Worm (Caenorhabditis elegans): Measurements from ENCODE around the gene nhr-101.
A peak's percentile ranks its signal among the peaks of the same experiment; 100 is the strongest.

The nhr-101 gene

DNA sequence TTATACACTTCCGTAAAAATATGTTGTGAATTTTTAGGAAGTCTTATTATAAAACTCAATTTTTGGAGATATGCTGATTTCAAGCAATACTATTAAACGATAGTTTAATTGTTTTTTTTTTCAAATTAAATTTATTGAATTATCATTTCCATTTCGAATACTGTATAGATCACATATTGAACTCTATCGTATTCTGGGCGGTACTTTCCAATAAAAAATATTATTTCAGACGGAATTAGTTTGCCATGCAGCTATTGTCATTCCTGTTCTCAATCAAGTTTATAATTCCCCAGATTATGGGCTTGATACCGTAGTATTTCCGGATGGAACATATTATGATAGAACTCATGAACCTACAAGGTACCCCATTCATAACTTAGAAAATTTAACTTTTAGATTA is 4.3 kb downstream of the nhr-101 start:
- TF ChIP-seq ets-4 (tag; optimal IDR thresholded peaks at IDR 0.05) (no peak), lim-6 (tag; optimal IDR thresholded peaks at IDR 0.05) (no peak), Y22D7AL.16 (tag; optimal IDR thresholded peaks at IDR 0.05) (no peak), ztf-16 (tag; optimal IDR thresholded peaks at IDR 0.05) (no peak), ceh-9 (tag; optimal IDR thresholded peaks at IDR 0.05) (no peak), syd-9 (tag; optimal IDR thresholded peaks at IDR 0.05) (no peak)

DNA sequence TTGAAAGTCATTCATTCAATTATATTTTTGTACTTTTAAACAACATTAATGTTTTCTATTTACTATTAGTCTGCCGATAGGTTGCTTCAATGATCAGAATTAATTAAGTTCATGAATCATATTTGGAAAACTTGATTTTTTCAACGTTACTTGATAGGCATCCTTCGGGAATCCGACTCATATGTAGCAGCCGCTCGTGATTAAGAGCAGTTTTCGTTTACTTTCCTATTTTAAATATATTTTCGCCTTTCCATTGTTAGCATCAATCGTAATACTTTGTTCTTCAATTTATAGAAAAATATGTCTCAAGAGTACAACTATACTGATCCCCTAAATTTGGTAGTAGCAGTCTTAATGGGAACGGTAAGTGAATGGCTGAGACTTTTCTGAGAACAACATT is 10.6 kb downstream of the nhr-101 start, which contains the start of gene srx-90:
srx-90 (plus strand) TSS at position 301 of the 400 bp plus-strand sequence.
- TF ChIP-seq C38D4.7 (GFP tag; optimal IDR thresholded peaks at IDR 0.05) (no peak), elt-4 (tag; optimal IDR thresholded peaks at IDR 0.05) (no peak), unc-55 (GFP tag; optimal IDR thresholded peaks at IDR 0.05) (no peak)

DNA sequence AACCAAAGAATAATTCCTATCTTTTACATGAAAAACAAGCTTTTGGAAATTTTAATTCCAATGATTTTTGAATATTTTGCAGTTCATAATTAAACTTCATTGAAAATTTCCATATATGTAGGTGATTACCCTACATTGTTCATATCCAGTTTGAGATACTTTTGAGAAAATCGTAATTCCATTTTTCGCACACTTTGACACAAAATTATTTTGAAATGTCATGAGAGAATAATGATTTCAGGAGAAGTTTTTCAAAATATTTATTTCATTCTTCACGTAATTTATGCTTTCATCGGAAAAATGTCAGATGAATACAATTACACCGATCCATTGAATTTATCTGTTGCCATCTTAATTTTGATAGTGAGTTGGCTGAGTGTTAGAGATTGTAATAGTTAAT is 12.9 kb downstream of the nhr-101 start, which contains the start of gene srx-88:
srx-88 (plus strand) TSS at position 301 of the 400 bp plus-strand sequence.
- TF ChIP-seq ceh-31 (tag; optimal IDR thresholded peaks at IDR 0.05) (no peak), ama-1 (optimal IDR thresholded peaks at IDR 0.05) (no peak)

DNA sequence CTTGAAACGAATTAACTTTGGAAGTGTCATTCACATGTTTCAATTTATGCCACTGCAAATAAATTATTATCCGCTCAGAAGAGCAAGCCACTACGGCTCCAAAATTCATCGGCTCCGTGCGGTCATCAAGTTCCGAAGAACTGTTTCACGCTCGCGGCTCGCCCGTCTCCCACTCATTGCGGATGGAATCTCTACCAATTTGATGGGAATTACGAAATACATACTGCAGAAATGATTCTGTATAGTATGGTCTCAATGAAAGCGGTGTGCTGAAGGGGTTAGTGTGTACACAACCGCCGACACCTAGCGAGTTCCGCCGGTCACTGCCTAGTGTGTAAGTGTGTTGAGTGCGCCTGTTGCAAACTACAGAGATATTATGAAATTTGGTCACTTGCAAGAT is 14.8 kb downstream of the nhr-101 start:
- TF ChIP-seq nhr-232 (tag; optimal IDR thresholded peaks at IDR 0.05) (no peak), ama-1 (optimal IDR thresholded peaks at IDR 0.05) (peak; percentile 1), tbx-2 (tag; optimal IDR thresholded peaks at IDR 0.05) (no peak), mec-3 (tag; optimal IDR thresholded peaks at IDR 0.05; ENCODE audit: borderline replicate concordance) (no peak), K02D7.2 (tag; optimal IDR thresholded peaks at IDR 0.05) (no peak)

DNA sequence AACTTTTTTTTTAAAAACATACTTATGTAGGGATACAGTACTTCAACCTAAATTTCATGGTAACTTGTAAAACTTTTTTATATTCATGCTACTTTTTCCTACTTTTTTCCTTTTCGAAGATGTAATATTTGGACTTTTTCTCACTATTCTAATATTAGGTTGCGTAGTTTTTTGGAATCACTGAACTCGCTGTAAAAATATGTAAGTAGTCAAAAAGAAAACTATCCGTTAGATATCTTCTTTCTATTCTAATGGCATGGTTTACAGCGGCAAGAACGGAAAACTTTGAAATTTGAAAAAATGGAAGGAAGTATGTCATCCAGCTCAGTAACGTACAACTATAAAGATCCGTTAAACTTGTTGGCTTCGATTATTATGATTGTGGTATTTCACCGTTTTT is 19.2 kb downstream of the nhr-101 start, which contains the start of gene srx-82:
srx-82 (plus strand) TSS at position 301 of the 400 bp plus-strand sequence.
- TF ChIP-seq hlh-6 (tag; optimal IDR thresholded peaks at IDR 0.05) (no peak), pax-1 (tag; optimal IDR thresholded peaks at IDR 0.05) (no peak), eyg-1 (tag; optimal IDR thresholded peaks at IDR 0.05) (no peak), ceh-45 (GFP tag; IDR thresholded peaks at IDR 0.05) (no peak), C08G9.2 (tag; optimal IDR thresholded peaks at IDR 0.05) (no peak), ceh-22 (tag; optimal IDR thresholded peaks at IDR 0.05) (no peak), npax-4 (tag; optimal IDR thresholded peaks at IDR 0.05) (no peak), nfya-1 (tag; optimal IDR thresholded peaks at IDR 0.05) (no peak), sdc-2 (tag; optimal IDR thresholded peaks at IDR 0.05) (no peak), elt-4 (tag; optimal IDR thresholded peaks at IDR 0.05) (no peak), fkh-10 (GFP tag; optimal IDR thresholded peaks at IDR 0.05) (no peak), pha-2 (tag; optimal IDR thresholded peaks at IDR 0.05) (no peak), hlh-8 (tag; optimal IDR thresholded peaks at IDR 0.05) (no peak), Y22D7AL.16 (tag; optimal IDR thresholded peaks at IDR 0.05) (no peak), pqm-1 (tag; optimal IDR thresholded peaks at IDR 0.05) (no peak), mec-3 (tag; optimal IDR thresholded peaks at IDR 0.05; ENCODE audit: borderline replicate concordance) (no peak), ceh-30 (tag; optimal IDR thresholded peaks at IDR 0.05) (no peak)

DNA sequence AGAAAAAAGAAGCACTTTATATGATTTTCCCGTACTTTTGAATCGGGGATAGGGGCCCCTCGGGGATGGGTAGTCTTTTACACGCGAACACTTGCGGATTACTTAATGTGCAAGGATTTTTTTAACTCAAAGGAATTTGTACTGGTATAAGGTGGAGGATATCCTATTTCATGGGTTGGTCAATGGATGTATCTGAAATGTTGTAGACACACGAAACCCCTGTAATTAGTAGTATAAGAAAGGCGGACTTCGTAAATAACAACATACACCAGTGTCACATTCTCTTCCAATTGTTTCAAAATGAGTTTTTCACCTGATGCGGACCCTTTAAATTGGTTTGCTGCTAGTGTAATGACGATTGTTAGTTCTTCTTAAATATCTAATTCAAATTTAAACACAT is 23.2 kb downstream of the nhr-101 start, which contains the start of gene srx-80:
srx-80 (plus strand) TSS at position 301 of the 400 bp plus-strand sequence.
- no peak for TF ChIP-seq K02D7.2 (tag; optimal IDR thresholded peaks at IDR 0.05)
- no peak for TF ChIP-seq unc-3 (GFP tag; conservative IDR thresholded peaks at IDR 0.05)
- no peak for TF ChIP-seq unc-3 (tag; optimal IDR thresholded peaks at IDR 0.05)
- TF ChIP-seq zip-5 (tag; optimal IDR thresholded peaks at IDR 0.05): no peak
- no peak for TF ChIP-seq Y22D7AL.16 (tag; optimal IDR thresholded peaks at IDR 0.05)
- no peak for TF ChIP-seq npax-4 (tag; optimal IDR thresholded peaks at IDR 0.05)
- TF ChIP-seq ceh-30 (tag; optimal IDR thresholded peaks at IDR 0.05): no peak
- TF ChIP-seq nhr-11 (tag; optimal IDR thresholded peaks at IDR 0.05): no peak
- TF ChIP-seq syd-9 (tag; optimal IDR thresholded peaks at IDR 0.05): no peak
- TF ChIP-seq F13H6.1 (tag; optimal IDR thresholded peaks at IDR 0.05): no peak

Measured in whole organism, late embryonic.